Fruit fly (Drosophila melanogaster): ENCODE results near the gene CG33342.

Gene CG33342

DNA sequence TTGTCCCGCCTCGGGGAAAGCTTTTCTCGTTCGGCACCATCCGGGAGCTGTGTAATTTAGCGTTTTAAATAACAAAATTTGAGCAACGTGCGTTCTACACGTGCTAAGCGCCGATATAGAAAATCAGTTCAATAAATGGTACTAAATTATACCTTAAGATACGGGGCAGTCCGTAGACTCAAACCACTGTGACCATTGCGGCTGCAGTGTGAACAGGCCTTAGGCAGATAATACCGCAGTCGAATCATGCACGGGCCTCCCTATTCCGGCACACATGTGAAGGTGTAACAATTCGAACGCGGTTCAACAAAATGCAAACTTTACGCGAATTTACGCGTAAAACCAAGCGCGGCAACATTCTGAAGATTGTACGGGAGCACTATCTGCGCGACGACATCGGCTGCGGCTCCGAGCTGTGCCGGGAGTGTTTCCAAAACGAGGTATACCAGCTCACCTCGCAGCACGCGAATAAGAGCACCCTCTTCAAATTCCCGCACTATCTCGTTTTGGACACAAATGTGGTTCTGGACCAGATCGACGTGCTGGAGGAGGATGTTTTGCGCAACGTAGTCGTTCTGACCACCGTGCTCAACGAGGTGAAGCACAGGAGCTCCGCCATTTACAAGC lies 43.4 kb upstream of the CG33342 start, which contains the start of the genes Rrp5 and Dis3 (continued):
- TF ChIP-seq CHES-1-like (GFP tag; optimal IDR thresholded peaks at IDR 0.05) (peak; percentile 60), CG8944 (GFP tag; optimal IDR thresholded peaks at IDR 0.05) (peak; percentile 22), ken (GFP tag; IDR thresholded peaks at IDR 0.05) (peak; percentile 81), CG6254 (GFP tag; optimal IDR thresholded peaks at IDR 0.05) (peak; percentile 98), toy (GFP tag; IDR thresholded peaks at IDR 0.05) (0 out of 2 replicates have a peak, but pooled peaks have one; percentile 10), MBD-R2 (GFP tag; IDR thresholded peaks at IDR 0.05) (peak; percentile 99), CG4360 (GFP tag; IDR thresholded peaks at IDR 0.05) (no peak), amos (GFP tag; IDR thresholded peaks at IDR 0.05; ENCODE audit: partially characterized antibody) (peak; percentile 58), Dad (GFP tag; optimal IDR thresholded peaks at IDR 0.05) (peak; percentile 19), ci (GFP tag; IDR thresholded peaks at IDR 0.05) (peak; percentile 72), Taf1 (GFP tag; IDR thresholded peaks at IDR 0.05) (no peak), dati (GFP tag; IDR thresholded peaks at IDR 0.05) (no peak), CG11560 (tag; IDR thresholded peaks at IDR 0.05) (peak; percentile 13; the same call in 1 of the 3 replicates), CG6175 (GFP tag; IDR thresholded peaks at IDR 0.05) (no peak), CG10274 (GFP tag; optimal IDR thresholded peaks at IDR 0.05) (no peak), bab2 (GFP tag; optimal IDR thresholded peaks at IDR 0.05) (no peak), fd64A (GFP tag; optimal IDR thresholded peaks at IDR 0.05) (no peak), Lhr (GFP tag; optimal IDR thresholded peaks at IDR 0.05) (no peak), sens (GFP tag) (peak; percentile 93), E2f1 (GFP tag; IDR thresholded peaks at IDR 0.05) (0 out of 2 replicates have a peak, but pooled peaks have one; percentile 22), YL-1 (GFP tag; optimal IDR thresholded peaks at IDR 0.05) (peak; percentile 97), CG1024 (GFP tag; IDR thresholded peaks at IDR 0.05) (peak; percentile 91), Myb (GFP tag; optimal IDR thresholded peaks at IDR 0.05) (peak; percentile 73), Sry-δ (GFP tag; optimal IDR thresholded peaks at IDR 0.05) (peak; percentile 65), HmgD (GFP tag; optimal IDR thresholded peaks at IDR 0.05) (peak; percentile 91), hbn (GFP tag; IDR thresholded peaks at IDR 0.05; ENCODE audit: partially characterized antibody) (no peak), CG8765 (GFP tag; IDR thresholded peaks at IDR 0.05) (peak; percentile 46; the same call in 1 of the 2 replicates), CG2116 (GFP tag; optimal IDR thresholded peaks at IDR 0.05) (peak; percentile 52), CG11398 (GFP tag; optimal IDR thresholded peaks at IDR 0.05) (no peak), CG11456 (GFP tag; IDR thresholded peaks at IDR 0.05) (peak; percentile 74; the same call in 2 of the 3 replicates), CG3847 (GFP tag; IDR thresholded peaks at IDR 0.05) (peak; percentile 64; the same call in 1 of the 2 replicates), run (tag; optimal IDR thresholded peaks at IDR 0.05) (no peak), CG5953 (GFP tag; IDR thresholded peaks at IDR 0.05) (peak; percentile 17; the same call in 1 of the 2 replicates), stc (GFP tag; IDR thresholded peaks at IDR 0.05) (no peak), trem (tag; optimal IDR thresholded peaks at IDR 0.05) (peak; percentile 82), da (GFP tag; optimal IDR thresholded peaks at IDR 0.05) (no peak), CG10147 (GFP tag; optimal IDR thresholded peaks at IDR 0.05) (no peak), tin (GFP tag; optimal IDR thresholded peaks at IDR 0.05) (peak; percentile 28), wor (GFP tag; IDR thresholded peaks at IDR 0.05) (no peak), prd (optimal IDR thresholded peaks at IDR 0.05) (no peak), prd (GFP tag; IDR thresholded peaks at IDR 0.05) (peak; percentile 49; the same call in 1 of the 3 replicates), Asciz (GFP tag; optimal IDR thresholded peaks at IDR 0.05) (no peak), CG8281 (tag; optimal IDR thresholded peaks at IDR 0.05) (no peak), so (GFP tag; IDR thresholded peaks at IDR 0.05) (no peak), CG7556 (GFP tag; optimal IDR thresholded peaks at IDR 0.05) (no peak), Sin3A (optimal IDR thresholded peaks at IDR 0.05) (peak; percentile 81), CG32767 (GFP tag; IDR thresholded peaks at IDR 0.05) (peak; percentile 31; the same call in 1 of the 2 replicates), gfzf (GFP tag; optimal IDR thresholded peaks at IDR 0.05) (peak; percentile 97), knrl (GFP tag; IDR thresholded peaks at IDR 0.05; ENCODE audit: partially characterized antibody) (peak; percentile 64; the same call in 2 of the 3 replicates), CG16779 (GFP tag; IDR thresholded peaks at IDR 0.05) (peak; percentile 54; the same call in 1 of the 2 replicates), H2.0 (GFP tag; IDR thresholded peaks at IDR 0.05) (peak; percentile 45; the same call in 1 of the 2 replicates)

All from whole organism, embryonic.